Fruit fly (Drosophila melanogaster) whole organism, embryonic: ENCODE measurements around the gene CG9760.

Experiments used
- ATbp ChIP-seq: fragments of 200-800 bp; sonication (Bioruptor generic); optimal IDR thresholded peaks from 2 replicates; lab custom pipeline; 2017; ENCODE audit warnings: missing biosample characterization, mild to moderate bottlenecking, missing genetic modification characterization, missing genetic modification reagents
- Ada2b ChIP-seq: fragments of 200-800 bp; sonication (Bioruptor generic); IDR thresholded peaks from 2 replicates; pipeline ENCODE4 v1.3.6; 2022; ENCODE audit warnings: missing biosample characterization, missing genetic modification characterization
- Antp ChIP-seq: fragments of 200-800 bp; sonication (Bioruptor generic); optimal IDR thresholded peaks from 3 replicates; lab custom pipeline; 2016; ENCODE audit warnings: missing biosample characterization, missing genetic modification characterization
- Blimp-1 ChIP-seq: fragments of 200-800 bp; sonication (Bioruptor generic); optimal IDR thresholded peaks from 3 replicates; lab custom pipeline; 2018; ENCODE audit warnings: missing biosample characterization, missing genetic modification characterization, mild to moderate bottlenecking, moderate library complexity, missing genetic modification reagents
- CG10366 ChIP-seq: fragments of 200-800 bp; sonication (Bioruptor generic); IDR thresholded peaks from 2 replicates; pipeline ENCODE4 v1.3.6; 2022; ENCODE audit warnings: missing biosample characterization, missing genetic modification characterization
- CG11560 ChIP-seq: fragments of 200-800 bp; sonication (Bioruptor generic); IDR thresholded peaks from 3 replicates; pipeline ENCODE4 v1.3.6; 2022; ENCODE audit warnings: missing biosample characterization, missing genetic modification characterization
- CG12942 ChIP-seq: fragments of 200-800 bp; sonication (Bioruptor generic); optimal IDR thresholded peaks from 3 replicates; lab custom pipeline; 2016; ENCODE audit warnings: missing biosample characterization, missing genetic modification characterization
- CG2199 ChIP-seq: fragments of 200-800 bp; sonication (Bioruptor generic); IDR thresholded peaks from 3 replicates; pipeline ENCODE4 v1.3.6; 2022; ENCODE audit warnings: missing biosample characterization, missing genetic modification characterization
- CG2678 ChIP-seq: fragments of 200-800 bp; sonication (Bioruptor generic); optimal IDR thresholded peaks from 3 replicates; lab custom pipeline; 2019; ENCODE audit warnings: missing biosample characterization, mild to moderate bottlenecking, missing genetic modification characterization, moderate library complexity
- CG30431 ChIP-seq: fragments of 200-800 bp; sonication (Bioruptor generic); optimal IDR thresholded peaks from 2 replicates; lab custom pipeline; 2017; ENCODE audit warnings: missing biosample characterization, missing genetic modification characterization
- CG3065 ChIP-seq: fragments of 200-800 bp; sonication (Bioruptor generic); optimal IDR thresholded peaks from 2 replicates; lab custom pipeline; 2016; ENCODE audit warnings: missing biosample characterization, missing genetic modification characterization
- CG32767 ChIP-seq: fragments of 200-800 bp; sonication (Bioruptor generic); IDR thresholded peaks from 2 replicates; pipeline ENCODE4 v1.3.6; 2022; ENCODE audit warnings: missing biosample characterization, missing genetic modification characterization
- CG34422 ChIP-seq: fragments of 200-800 bp; sonication (Bioruptor generic); IDR thresholded peaks from 3 replicates; pipeline ENCODE4 v1.3.6; 2022; ENCODE audit warnings: missing biosample characterization, missing genetic modification characterization
- CG3995 ChIP-seq: fragments of 200-800 bp; sonication (Bioruptor generic); optimal IDR thresholded peaks from 3 replicates; lab custom pipeline; 2016; ENCODE audit warnings: missing biosample characterization, missing genetic modification characterization
- CG4282 ChIP-seq: fragments of 200-800 bp; sonication (Bioruptor generic); optimal IDR thresholded peaks from 2 replicates; lab custom pipeline; 2016; ENCODE audit warnings: missing biosample characterization, missing genetic modification characterization
- CG7556 ChIP-seq: fragments of 200-800 bp; sonication (Bioruptor generic); optimal IDR thresholded peaks from 2 replicates; lab custom pipeline; 2017; ENCODE audit warnings: missing biosample characterization, mild to moderate bottlenecking, missing genetic modification characterization
- CG8281 ChIP-seq: fragments of 200-800 bp; sonication (Bioruptor generic); optimal IDR thresholded peaks from 2 replicates; lab custom pipeline; 2018; ENCODE audit warnings: missing biosample characterization, mild to moderate bottlenecking, missing genetic modification characterization, moderate library complexity
- Dll ChIP-seq: fragments of 200-800 bp; sonication (Bioruptor generic); IDR thresholded peaks from 4 replicates; pipeline ENCODE4 v1.3.6; 2022; ENCODE audit warnings: missing biosample characterization, missing genetic modification characterization; ENCODE audit not compliant: partially characterized antibody
- Fer3 ChIP-seq: fragments of 200-800 bp; sonication (Bioruptor generic); optimal IDR thresholded peaks from 2 replicates; lab custom pipeline; 2018; ENCODE audit warnings: missing biosample characterization, mild to moderate bottlenecking, missing genetic modification characterization, moderate library complexity
- Gsc ChIP-seq: fragments of 200-800 bp; sonication (Bioruptor generic); IDR thresholded peaks from 2 replicates; pipeline ENCODE4 v1.3.6; 2022; ENCODE audit warnings: missing biosample characterization, missing genetic modification characterization
- HLH4C ChIP-seq: fragments of 200-800 bp; sonication (Bioruptor generic); IDR thresholded peaks from 3 replicates; pipeline ENCODE4 v1.3.6; 2022; ENCODE audit warnings: missing biosample characterization, missing genetic modification characterization; ENCODE audit not compliant: partially characterized antibody
- HLHmδ ChIP-seq: fragments of 200-800 bp; sonication (Bioruptor generic); optimal IDR thresholded peaks from 2 replicates; lab custom pipeline; 2018; ENCODE audit warnings: missing biosample characterization, mild to moderate bottlenecking, missing genetic modification characterization, moderate library complexity
- Myb ChIP-seq: fragments of 200-800 bp; sonication (Bioruptor generic); optimal IDR thresholded peaks from 2 replicates; lab custom pipeline; 2016; ENCODE audit warnings: missing biosample characterization, missing genetic modification characterization
- NK7.1 ChIP-seq: fragments of 200-800 bp; sonication (Bioruptor generic); optimal IDR thresholded peaks from 3 replicates; lab custom pipeline; 2016; ENCODE audit warnings: missing biosample characterization, missing genetic modification characterization
- bsh ChIP-seq, 2 experiments: fragments of 200-800 bp; sonication (Bioruptor generic); optimal IDR thresholded peaks; 2 replicates each; lab custom pipeline; 2017 to 2018; ENCODE audit warnings: mild to moderate bottlenecking in 2 of 2, missing biosample characterization in 2 of 2, missing genetic modification characterization in 2 of 2, moderate library complexity in 1 of 2
- cato ChIP-seq: fragments of 200-800 bp; sonication (Bioruptor generic); optimal IDR thresholded peaks from 2 replicates; lab custom pipeline; 2016; ENCODE audit warnings: missing biosample characterization, missing genetic modification characterization, borderline replicate concordance
- caup ChIP-seq: fragments of 200-800 bp; sonication (Bioruptor generic); optimal IDR thresholded peaks from 3 replicates; lab custom pipeline; 2017; ENCODE audit warnings: missing biosample characterization, mild to moderate bottlenecking, missing genetic modification characterization, moderate library complexity; ENCODE audit not compliant: severe bottlenecking
- ci ChIP-seq: fragments of 200-800 bp; sonication (Bioruptor generic); IDR thresholded peaks from 3 replicates; pipeline ENCODE4 v1.3.6; 2022; ENCODE audit warnings: missing biosample characterization, missing genetic modification characterization
- crp ChIP-seq, 2 experiments: fragments of 200-800 bp; sonication (Bioruptor generic); optimal IDR thresholded peaks; 2 replicates in 1 of 2; 3 replicates in 1 of 2; lab custom pipeline; 2017; ENCODE audit warnings: missing biosample characterization in 2 of 2, missing genetic modification characterization in 2 of 2, mild to moderate bottlenecking in 1 of 2, moderate library complexity in 1 of 2
- fu2 ChIP-seq: fragments of 200-800 bp; sonication (Bioruptor generic); optimal IDR thresholded peaks from 2 replicates; lab custom pipeline; 2016; ENCODE audit warnings: missing biosample characterization, missing genetic modification characterization
- gcm2 ChIP-seq: fragments of 200-800 bp; sonication (Bioruptor generic); optimal IDR thresholded peaks from 2 replicates; lab custom pipeline; 2016; ENCODE audit warnings: missing biosample characterization, missing genetic modification characterization
- gfzf ChIP-seq: fragments of 200-800 bp; sonication (Bioruptor generic); optimal IDR thresholded peaks from 2 replicates; lab custom pipeline; 2016; ENCODE audit warnings: missing biosample characterization, mild to moderate bottlenecking, missing genetic modification characterization, moderate library complexity
- gsb-n ChIP-seq: fragments of 200-800 bp; sonication (Bioruptor generic); optimal IDR thresholded peaks from 3 replicates; lab custom pipeline; 2018; ENCODE audit warnings: missing biosample characterization, mild to moderate bottlenecking, missing genetic modification characterization
- prd ChIP-seq, 3 experiments: fragments of >200 bp in 2 of 3; fragments of 200-800 bp in 1 of 3; sonication (Bioruptor generic) in 1 of 3; optimal IDR thresholded peaks in 2 of 3; IDR thresholded peaks in 1 of 3; 2 replicates in 2 of 3; 3 replicates in 1 of 3; pipeline versions ENCODE4 v1.3.6 to Lab custom; 2017 to 2022; ENCODE audit warnings: missing biosample characterization in 1 of 3, missing genetic modification characterization in 1 of 3
- ranshi ChIP-seq: fragments of 200-800 bp; sonication (Bioruptor generic); IDR thresholded peaks from 2 replicates; pipeline ENCODE4 v1.3.6; 2022; ENCODE audit warnings: missing biosample characterization, missing genetic modification characterization
- tgo ChIP-seq: fragments of 200-800 bp; sonication (Bioruptor generic); IDR thresholded peaks from 3 replicates; pipeline ENCODE4 v1.3.6; 2022; ENCODE audit warnings: missing biosample characterization, missing genetic modification characterization
- z ChIP-seq: fragments of 200-800 bp; sonication (Bioruptor generic); IDR thresholded peaks from 3 replicates; pipeline ENCODE4 v1.3.6; 2022; ENCODE audit warnings: missing biosample characterization, missing genetic modification characterization

The CG9760 gene

DNA sequence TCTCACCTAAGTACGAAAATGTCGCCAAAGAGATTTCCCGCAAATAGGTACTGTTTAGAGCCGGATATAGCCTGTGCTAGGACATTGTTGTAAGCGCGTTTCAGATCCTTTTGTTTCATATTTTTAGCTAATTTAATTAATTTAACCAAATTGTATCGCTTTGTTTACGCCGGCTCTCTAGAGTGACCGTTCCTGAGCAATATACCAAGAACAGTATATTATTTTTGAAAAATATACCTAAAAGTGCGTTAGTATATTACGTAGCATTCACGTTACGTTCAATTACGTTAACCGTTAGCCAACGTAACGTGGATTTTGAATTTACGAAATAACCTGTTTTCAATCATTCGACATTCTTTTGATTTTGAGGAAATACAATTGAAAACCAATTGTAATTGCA is 29.9 kb upstream of the CG9760 start, which contains the start of gene thoc6 (continued):
- TF ChIP-seq CG34422: peak; percentile 19; the same call in 1 of the 3 replicates
- TF ChIP-seq Dll (GFP tag; lab: Robert Waterston, UW): 0 out of 4 replicates have a peak, but pooled peaks have one; percentile 25
- TF ChIP-seq Antp (GFP tag; lab: Kevin White, UChicago): no peak
- TF ChIP-seq ATbp (GFP tag; lab: Kevin White, UChicago): no peak
- peak; percentile 75 for TF ChIP-seq gfzf (GFP tag; lab: Kevin White, UChicago)

DNA sequence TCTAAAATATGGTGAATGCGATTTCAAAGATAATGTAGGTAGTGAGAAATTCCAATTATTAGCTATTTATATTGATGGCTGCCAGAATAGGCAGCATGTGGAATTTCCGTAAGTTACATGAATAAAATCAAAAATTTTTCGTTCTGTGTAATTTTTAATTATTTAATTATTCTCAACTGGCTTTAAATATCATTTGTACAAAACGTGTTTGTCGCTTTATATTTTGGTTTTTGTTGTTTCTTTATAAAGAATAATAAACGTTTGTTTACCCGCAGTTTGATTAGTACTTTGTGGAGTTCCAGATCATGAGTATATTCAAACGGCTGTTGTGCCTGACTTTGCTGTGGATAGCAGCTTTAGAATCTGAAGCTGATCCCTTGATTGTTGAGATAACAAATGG is 26.9 kb upstream of the CG9760 start, which contains the start of gene Est-P:
Gene Est-P (plus strand): TSS at position 301 of the 400 bp plus-strand sequence.
- no peak for TF ChIP-seq HLHmδ (GFP tag; lab: Kevin White, UChicago)
- TF ChIP-seq cato: no peak
- TF ChIP-seq gcm2 (GFP tag; lab: Kevin White, UChicago): no peak
- no peak for TF ChIP-seq Gsc (GFP tag; lab: Robert Waterston, UW)
- TF ChIP-seq CG3995 (GFP tag; lab: Kevin White, UChicago): no peak
- TF ChIP-seq, all 482 proteins: peak for 0

DNA sequence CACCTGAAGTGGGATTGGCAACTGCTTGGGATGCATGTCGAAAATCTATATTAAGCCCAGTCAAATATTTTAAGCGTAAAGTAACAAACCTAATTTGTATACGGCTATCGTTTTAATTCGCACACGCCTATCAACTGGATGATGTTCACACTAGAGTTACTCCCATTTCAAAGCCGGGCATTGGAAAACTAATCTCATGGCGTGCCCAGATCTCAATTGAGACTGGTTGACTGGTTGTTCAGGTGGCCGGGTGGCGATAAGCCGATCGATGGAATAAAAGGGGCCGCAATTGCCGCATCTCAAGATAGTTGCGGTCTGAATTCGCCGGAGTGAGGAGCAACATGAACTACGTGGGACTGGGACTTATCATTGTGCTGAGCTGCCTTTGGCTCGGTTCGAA is 25.0 kb upstream of the CG9760 start, which contains the start of gene Est-6:
Gene Est-6 (plus strand): TSS at position 301 of the 400 bp plus-strand sequence.
- TF ChIP-seq CG32767 (no peak), prd (optimal IDR thresholded peaks at IDR 0.05; lab: Kevin White, UChicago) (no peak), prd (GFP tag; IDR thresholded peaks at IDR 0.05; lab: Robert Waterston, UW) (no peak), Fer3 (tag; lab: Kevin White, UChicago) (no peak), CG2678 (tag; lab: Kevin White, UChicago) (no peak), Ada2b (no peak), CG34422 (no peak), HLH4C (GFP tag; lab: Robert Waterston, UW) (no peak), CG3065 (GFP tag; lab: Kevin White, UChicago) (no peak), CG7556 (GFP tag; lab: Kevin White, UChicago) (no peak), crp (GFP tag; optimal IDR thresholded peaks at IDR 0.05; lab: Kevin White, UChicago) (no peak)

DNA sequence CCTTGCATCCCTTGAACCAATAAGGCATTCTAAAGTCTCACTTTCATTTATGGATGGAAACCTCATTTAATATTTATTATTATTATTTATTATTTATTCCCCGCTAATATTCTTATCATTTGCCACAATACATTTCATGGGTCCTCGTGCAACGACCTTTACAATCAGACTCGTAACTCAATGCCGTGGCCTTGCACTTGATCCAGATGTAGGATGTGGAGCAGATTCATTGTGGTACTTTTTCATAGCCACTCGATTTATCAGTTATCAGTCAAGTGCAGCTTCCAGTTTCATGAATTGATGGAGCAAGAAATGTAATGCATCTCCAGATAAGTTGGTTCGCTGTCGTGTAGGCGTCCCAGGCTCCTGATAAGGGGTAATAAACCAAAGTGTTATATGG is 21.8 kb upstream of the CG9760 start:
- TF ChIP-seq ranshi (GFP tag; lab: Robert Waterston, UW): no peak
- TF ChIP-seq caup (GFP tag; lab: Kevin White, UChicago): no peak
- no peak for TF ChIP-seq CG2199 (GFP tag; lab: Robert Waterston, UW)
- TF ChIP-seq CG30431 (GFP tag; lab: Kevin White, UChicago): no peak
- TF ChIP-seq HLHmδ (GFP tag; lab: Kevin White, UChicago): no peak
- TF ChIP-seq Myb (GFP tag; lab: Kevin White, UChicago): no peak
- TF ChIP-seq CG11560 (tag; lab: Robert Waterston, UW): no peak
- TF ChIP-seq tgo: no peak
- TF ChIP-seq CG10366: no peak
- TF ChIP-seq CG2678 (tag; lab: Kevin White, UChicago): no peak
- TF ChIP-seq Blimp-1 (GFP tag; lab: Kevin White, UChicago): no peak
- no peak for TF ChIP-seq z (GFP tag; lab: Robert Waterston, UW)
- TF ChIP-seq ci: no peak
- TF ChIP-seq NK7.1 (GFP tag; lab: Kevin White, UChicago): no peak
- no peak for TF ChIP-seq fu2 (GFP tag; lab: Kevin White, UChicago)
- TF ChIP-seq CG4282 (GFP tag; lab: Kevin White, UChicago): no peak
- no peak for TF ChIP-seq gsb-n
- no peak for TF ChIP-seq bsh (GFP tag; optimal IDR thresholded peaks at IDR 0.05; lab: Kevin White, UChicago)
- no peak for TF ChIP-seq CG12942 (GFP tag; lab: Kevin White, UChicago)
- TF ChIP-seq CG8281 (tag; lab: Kevin White, UChicago): no peak
